Fruit fly (Drosophila melanogaster) whole organism, embryonic: ENCODE measurements around the gene CG9855.

Experiments used
- C15 ChIP-seq: fragments of 200-800 bp; sonication (Bioruptor generic); IDR thresholded peaks from 3 replicates; pipeline ENCODE4 v1.3.6; 2022; ENCODE audit warnings: missing biosample characterization, missing genetic modification characterization
- CG10147 ChIP-seq: fragments of 200-800 bp; sonication (Bioruptor generic); optimal IDR thresholded peaks from 2 replicates; lab custom pipeline; 2019; ENCODE audit warnings: missing biosample characterization, mild to moderate bottlenecking, missing genetic modification characterization, moderate library complexity
- CG10274 ChIP-seq: fragments of 200-800 bp; sonication (Bioruptor generic); optimal IDR thresholded peaks from 3 replicates; lab custom pipeline; 2017; ENCODE audit warnings: missing biosample characterization, mild to moderate bottlenecking, missing genetic modification characterization
- CG10979 ChIP-seq: fragments of 200-800 bp; sonication (Bioruptor generic); optimal IDR thresholded peaks from 2 replicates; lab custom pipeline; 2018; ENCODE audit warnings: missing biosample characterization, mild to moderate bottlenecking, missing genetic modification characterization, moderate library complexity
- CG12299 ChIP-seq: fragments of 200-800 bp; sonication (Bioruptor generic); optimal IDR thresholded peaks from 2 replicates; lab custom pipeline; 2018; ENCODE audit warnings: missing biosample characterization, mild to moderate bottlenecking, missing genetic modification characterization
- CG1233 ChIP-seq: fragments of 200-800 bp; sonication (Bioruptor generic); optimal IDR thresholded peaks from 4 replicates; lab custom pipeline; 2018; ENCODE audit warnings: missing biosample characterization, mild to moderate bottlenecking, missing genetic modification characterization
- CG12391 ChIP-seq: fragments of 200-800 bp; sonication (Bioruptor generic); optimal IDR thresholded peaks from 3 replicates; lab custom pipeline; 2018; ENCODE audit warnings: missing biosample characterization, mild to moderate bottlenecking, missing genetic modification characterization, moderate library complexity
- CG12744 ChIP-seq: fragments of 200-800 bp; sonication (Bioruptor generic); optimal IDR thresholded peaks from 2 replicates; lab custom pipeline; 2016; ENCODE audit warnings: missing biosample characterization, missing genetic modification characterization
- CG12769 ChIP-seq: fragments of 200-800 bp; sonication (Bioruptor generic); optimal IDR thresholded peaks from 2 replicates; lab custom pipeline; 2019; ENCODE audit warnings: missing biosample characterization, mild to moderate bottlenecking, missing genetic modification characterization, moderate library complexity
- CG14710 ChIP-seq: fragments of 200-800 bp; sonication (Bioruptor generic); optimal IDR thresholded peaks from 3 replicates; lab custom pipeline; 2019; ENCODE audit warnings: missing biosample characterization, mild to moderate bottlenecking, missing genetic modification characterization, moderate library complexity
- CG14965 ChIP-seq: fragments of 200-800 bp; sonication (Bioruptor generic); optimal IDR thresholded peaks from 2 replicates; lab custom pipeline; 2016; ENCODE audit warnings: missing biosample characterization, missing genetic modification characterization, borderline replicate concordance
- CG1603 ChIP-seq: fragments of 200-800 bp; sonication (Bioruptor generic); optimal IDR thresholded peaks from 2 replicates; lab custom pipeline; 2019; ENCODE audit warnings: missing biosample characterization, mild to moderate bottlenecking, missing genetic modification characterization, moderate library complexity
- CG2120 ChIP-seq: fragments of 200-800 bp; sonication (Bioruptor generic); optimal IDR thresholded peaks from 3 replicates; lab custom pipeline; 2016; ENCODE audit warnings: missing biosample characterization, missing genetic modification characterization
- CG32532 ChIP-seq: fragments of 200-800 bp; sonication (Bioruptor generic); IDR thresholded peaks from 2 replicates; pipeline ENCODE4 v1.3.6; 2022; ENCODE audit warnings: missing biosample characterization, missing genetic modification characterization
- CG34376 ChIP-seq: fragments of 200-800 bp; sonication (Bioruptor generic); optimal IDR thresholded peaks from 2 replicates; lab custom pipeline; 2018; ENCODE audit warnings: missing biosample characterization, mild to moderate bottlenecking, missing genetic modification characterization
- CG3847 ChIP-seq: fragments of 200-800 bp; sonication (Bioruptor generic); IDR thresholded peaks from 2 replicates; pipeline ENCODE4 v1.3.6; 2022; ENCODE audit warnings: missing biosample characterization, missing genetic modification characterization
- CG3995 ChIP-seq: fragments of 200-800 bp; sonication (Bioruptor generic); optimal IDR thresholded peaks from 3 replicates; lab custom pipeline; 2016; ENCODE audit warnings: missing biosample characterization, missing genetic modification characterization
- CG4328 ChIP-seq: fragments of 200-800 bp; sonication (Bioruptor generic); optimal IDR thresholded peaks from 3 replicates; lab custom pipeline; 2017; ENCODE audit warnings: missing biosample characterization, missing genetic modification reagents, missing genetic modification characterization
- CG6683 ChIP-seq: fragments of 200-800 bp; sonication (Bioruptor generic); optimal IDR thresholded peaks from 2 replicates; lab custom pipeline; 2017; ENCODE audit warnings: missing biosample characterization, mild to moderate bottlenecking, missing genetic modification characterization, missing genetic modification reagents
- CG7786 ChIP-seq: fragments of 200-800 bp; sonication (Bioruptor generic); optimal IDR thresholded peaks from 2 replicates; lab custom pipeline; 2016; ENCODE audit warnings: missing biosample characterization, missing genetic modification characterization
- Chrac-16 ChIP-seq: fragments of 200-800 bp; sonication (Bioruptor generic); optimal IDR thresholded peaks from 3 replicates; lab custom pipeline; 2016; ENCODE audit warnings: missing biosample characterization, missing genetic modification characterization
- Deaf1 ChIP-seq: fragments of 200-800 bp; optimal IDR thresholded peaks from 3 replicates; lab custom pipeline; 2019; ENCODE audit warnings: missing biosample characterization, mild to moderate bottlenecking, missing genetic modification characterization, moderate library complexity
- Dek ChIP-seq: fragments of 200-800 bp; sonication (Bioruptor generic); optimal IDR thresholded peaks from 3 replicates; lab custom pipeline; 2019; ENCODE audit warnings: missing biosample characterization, mild to moderate bottlenecking, missing genetic modification characterization, moderate library complexity
- Doc2 ChIP-seq: fragments of 200-800 bp; sonication (Bioruptor generic); IDR thresholded peaks from 2 replicates; pipeline ENCODE4 v1.3.6; 2022; ENCODE audit warnings: missing biosample characterization, missing genetic modification characterization
- Dp ChIP-seq: fragments of 200-800 bp; sonication (Bioruptor generic); optimal IDR thresholded peaks from 2 replicates; lab custom pipeline; 2018; ENCODE audit warnings: missing biosample characterization, mild to moderate bottlenecking, missing genetic modification characterization, moderate library complexity
- E2f1 ChIP-seq: fragments of 200-800 bp; sonication (Bioruptor generic); IDR thresholded peaks from 2 replicates; pipeline ENCODE4 v1.3.6; 2022; ENCODE audit warnings: missing biosample characterization, missing genetic modification characterization
- H15 ChIP-seq: fragments of 200-800 bp; sonication (Bioruptor generic); IDR thresholded peaks from 3 replicates; pipeline ENCODE4 v1.3.6; 2022; ENCODE audit warnings: missing biosample characterization, missing genetic modification characterization
- HHEX ChIP-seq: fragments of 200-800 bp; sonication (Bioruptor generic); optimal IDR thresholded peaks from 3 replicates; lab custom pipeline; 2017; ENCODE audit warnings: missing biosample characterization, mild to moderate bottlenecking, missing genetic modification characterization, missing genetic modification reagents
- MBD-R2 ChIP-seq: fragments of 200-800 bp; sonication (Bioruptor generic); IDR thresholded peaks from 2 replicates; pipeline ENCODE4 v1.3.6; 2022; ENCODE audit warnings: missing biosample characterization, missing genetic modification characterization
- MESR4 ChIP-seq: fragments of 200-800 bp; sonication (Bioruptor generic); optimal IDR thresholded peaks from 2 replicates; lab custom pipeline; 2018; ENCODE audit warnings: missing biosample characterization, mild to moderate bottlenecking, missing genetic modification characterization, moderate library complexity
- Max ChIP-seq: fragments of 200-800 bp; sonication (Bioruptor generic); optimal IDR thresholded peaks from 2 replicates; lab custom pipeline; 2016; ENCODE audit warnings: missing biosample characterization, mild to moderate bottlenecking, missing genetic modification characterization
- Med ChIP-seq: fragments of 200-800 bp; sonication (Bioruptor generic); peaks from one replicate; lab custom pipeline; 2016; ENCODE audit warnings: missing biosample characterization, missing genetic modification characterization, mild to moderate bottlenecking, inconsistent platforms, moderate library complexity
- Rx ChIP-seq: fragments of 200-800 bp; sonication (Bioruptor generic); IDR thresholded peaks from 2 replicates; pipeline ENCODE4 v1.3.6; 2022; ENCODE audit warnings: missing biosample characterization, missing genetic modification characterization
- Spps ChIP-seq: fragments of 200-800 bp; sonication (Bioruptor generic); optimal IDR thresholded peaks from 2 replicates; lab custom pipeline; 2018; ENCODE audit warnings: missing biosample characterization, mild to moderate bottlenecking, missing genetic modification characterization
- amos ChIP-seq: fragments of 200-800 bp; sonication (Bioruptor generic); IDR thresholded peaks from 2 replicates; pipeline ENCODE4 v1.3.6; 2022; ENCODE audit warnings: missing biosample characterization, missing genetic modification characterization; ENCODE audit not compliant: partially characterized antibody
- ash1 ChIP-seq: fragments of 200-800 bp; sonication (Bioruptor generic); optimal IDR thresholded peaks from 2 replicates; lab custom pipeline; 2018; ENCODE audit warnings: missing biosample characterization, mild to moderate bottlenecking, missing genetic modification characterization
- cg ChIP-seq: fragments of 200-800 bp; sonication (Bioruptor generic); optimal IDR thresholded peaks from 3 replicates; lab custom pipeline; 2019; ENCODE audit warnings: missing biosample characterization, mild to moderate bottlenecking, missing genetic modification characterization, moderate library complexity
- chm ChIP-seq: fragments of 200-800 bp; sonication (Bioruptor generic); IDR thresholded peaks from 2 replicates; pipeline ENCODE4 v1.3.6; 2022; ENCODE audit warnings: missing biosample characterization, missing genetic modification characterization
- grau ChIP-seq: fragments of 200-800 bp; optimal IDR thresholded peaks from 3 replicates; lab custom pipeline; 2019; ENCODE audit warnings: missing biosample characterization, mild to moderate bottlenecking, missing genetic modification characterization, moderate library complexity
- grn ChIP-seq: fragments of 200-800 bp; sonication (Bioruptor generic); optimal IDR thresholded peaks from 3 replicates; lab custom pipeline; 2017; ENCODE audit warnings: missing biosample characterization, missing genetic modification characterization
- gro ChIP-seq: fragments of 200-800 bp; sonication (Bioruptor generic); optimal IDR thresholded peaks from 2 replicates; lab custom pipeline; 2016; ENCODE audit warnings: missing biosample characterization, missing genetic modification characterization
- insv ChIP-seq, 2 experiments: fragments of 200-800 bp; sonication (Bioruptor generic); optimal IDR thresholded peaks; 3 replicates each; lab custom pipeline; 2016 to 2018; ENCODE audit warnings: missing biosample characterization in 2 of 2, missing genetic modification characterization in 2 of 2
- lab ChIP-seq: fragments of 200-800 bp; sonication (Bioruptor generic); optimal IDR thresholded peaks from 3 replicates; lab custom pipeline; 2017; ENCODE audit warnings: missing biosample characterization, missing genetic modification characterization, mild to moderate bottlenecking, moderate library complexity, missing genetic modification reagents
- lilli ChIP-seq: fragments of 200-800 bp; sonication (Bioruptor generic); optimal IDR thresholded peaks from 3 replicates; lab custom pipeline; 2016; ENCODE audit warnings: missing biosample characterization, missing genetic modification characterization
- lola ChIP-seq, 3 experiments: fragments of >200 bp in 2 of 3; fragments of 200-800 bp in 1 of 3; sonication (Bioruptor generic) in 1 of 3; optimal IDR thresholded peaks; 2 replicates each; lab custom pipeline; 2017 to 2019; ENCODE audit warnings: missing biosample characterization in 3 of 3, missing genetic modification characterization in 3 of 3, mild to moderate bottlenecking in 1 of 3, moderate library complexity in 1 of 3
- mirr ChIP-seq: fragments of 200-800 bp; sonication (Bioruptor generic); optimal IDR thresholded peaks from 3 replicates; lab custom pipeline; 2018; ENCODE audit warnings: missing biosample characterization, mild to moderate bottlenecking, missing genetic modification characterization
- nmo ChIP-seq: fragments of 200-800 bp; sonication (Bioruptor generic); optimal IDR thresholded peaks from 2 replicates; lab custom pipeline; 2018; ENCODE audit warnings: missing biosample characterization, mild to moderate bottlenecking, missing genetic modification characterization, moderate library complexity
- pzg ChIP-seq: fragments of 200-800 bp; sonication (Bioruptor generic); optimal IDR thresholded peaks from 3 replicates; lab custom pipeline; 2018; ENCODE audit warnings: missing biosample characterization, mild to moderate bottlenecking, missing genetic modification characterization, moderate library complexity
- sisA ChIP-seq: fragments of 200-800 bp; sonication (Bioruptor generic); IDR thresholded peaks from 2 replicates; pipeline ENCODE4 v1.3.6; 2022; ENCODE audit warnings: missing biosample characterization, missing genetic modification characterization

CG9855 gene

dm6 chr3R:4403706-4404392, 6.2 kb upstream of the CG9855 start:
- no peak for TF ChIP-seq C15 (GFP tag; lab: Robert Waterston, UW)
- no peak for TF ChIP-seq Doc2
- TF ChIP-seq CG12391 (tag; lab: Kevin White, UChicago), result peak; percentile 16
- TF ChIP-seq lilli, result peak; percentile 6
- TF ChIP-seq lab (GFP tag; lab: Kevin White, UChicago), result peak; percentile 3
- no peak for TF ChIP-seq CG12299 (tag; lab: Kevin White, UChicago)
- no peak for TF ChIP-seq CG10979 (tag; lab: Kevin White, UChicago)
- no peak for TF ChIP-seq nmo (GFP tag; lab: Kevin White, UChicago)
- TF ChIP-seq Med (GFP tag; lab: Kevin White, UChicago), result peak; percentile 86
- no peak for TF ChIP-seq CG3847 (GFP tag; lab: Robert Waterston, UW)
- TF ChIP-seq Chrac-16 (GFP tag; lab: Kevin White, UChicago), result peak; percentile 5
- peak; percentile 4 for TF ChIP-seq CG10147 (GFP tag; lab: Kevin White, UChicago)
- TF ChIP-seq sisA (GFP tag; lab: Robert Waterston, UW), result no peak
- no peak for TF ChIP-seq Dek (tag; lab: Kevin White, UChicago)
- no peak for TF ChIP-seq H15 (GFP tag; lab: Robert Waterston, UW)
- no peak for TF ChIP-seq CG1603 (tag; lab: Kevin White, UChicago)
- TF ChIP-seq CG14965 (GFP tag; lab: Kevin White, UChicago), result no peak
- TF ChIP-seq MBD-R2 (GFP tag; lab: Robert Waterston, UW), result 0 out of 2 replicates have a peak, but pooled peaks have one; percentile 17
- TF ChIP-seq CG32532 (GFP tag; lab: Robert Waterston, UW), result peak; percentile 22; the same call in 1 of the 2 replicates
- TF ChIP-seq CG4328 (GFP tag; lab: Kevin White, UChicago), result no peak
- 0 out of 2 replicates have a peak, but pooled peaks have one; percentile 15 for TF ChIP-seq amos (GFP tag; lab: Robert Waterston, UW)
- peak; percentile 66 for TF ChIP-seq grn (GFP tag; lab: Kevin White, UChicago)
- peak; percentile 77 for TF ChIP-seq CG34376
- peak; percentile 41 for TF ChIP-seq CG2120 (GFP tag; lab: Kevin White, UChicago)
- peak; percentile 81 for TF ChIP-seq cg (GFP tag; lab: Kevin White, UChicago)
- no peak for TF ChIP-seq ash1 (GFP tag; lab: Kevin White, UChicago)
- peak; percentile 48 for TF ChIP-seq gro (GFP tag; lab: Kevin White, UChicago)
- TF ChIP-seq grau (tag; lab: Kevin White, UChicago), result peak; percentile 79
- TF ChIP-seq insv (GFP tag; optimal IDR thresholded peaks at IDR 0.05; lab: Kevin White, UChicago), result no peak
- TF ChIP-seq HHEX (GFP tag; lab: Kevin White, UChicago), result peak; percentile 7
- TF ChIP-seq CG6683 (GFP tag; lab: Kevin White, UChicago), result no peak
- TF ChIP-seq CG3995 (GFP tag; lab: Kevin White, UChicago), result peak; percentile 18
- peak in 1 of 3 experiments; percentile 11 for TF ChIP-seq lola (GFP tag; optimal IDR thresholded peaks at IDR 0.05; lab: Kevin White, UChicago)
- peak; percentile 8 for TF ChIP-seq pzg (GFP tag; lab: Kevin White, UChicago)
- no peak for TF ChIP-seq MESR4 (GFP tag; lab: Kevin White, UChicago)
- TF ChIP-seq CG1233 (GFP tag; lab: Kevin White, UChicago), result no peak
- peak; percentile 37 for TF ChIP-seq mirr (GFP tag; lab: Kevin White, UChicago)
- peak; percentile 50 for TF ChIP-seq CG12769 (tag; lab: Kevin White, UChicago)
- TF ChIP-seq CG7786 (GFP tag; lab: Kevin White, UChicago), result no peak
- TF ChIP-seq Spps (tag; lab: Kevin White, UChicago), result no peak
- no peak for TF ChIP-seq Max (GFP tag; lab: Kevin White, UChicago)
- no peak for TF ChIP-seq Dp (GFP tag; lab: Kevin White, UChicago)
- no peak for TF ChIP-seq CG14710
- peak; percentile 28; the same call in 1 of the 2 replicates for TF ChIP-seq chm (GFP tag; lab: Robert Waterston, UW)
- TF ChIP-seq CG12744 (GFP tag; lab: Kevin White, UChicago), result no peak
- TF ChIP-seq Deaf1 (tag; lab: Kevin White, UChicago), result peak; percentile 45
- 0 out of 2 replicates have a peak, but pooled peaks have one; percentile 26 for TF ChIP-seq E2f1 (GFP tag; lab: Robert Waterston, UW)
- peak; percentile 9 for TF ChIP-seq CG10274 (GFP tag; lab: Kevin White, UChicago)
- no peak for TF ChIP-seq Rx (GFP tag; lab: Robert Waterston, UW)
